Fruit fly (Drosophila melanogaster) whole organism, prepupa: ENCODE results near the gene CG42764.

Source experiments
- Blimp-1 ChIP-seq: fragments of 200-800 bp; sonication (Bioruptor generic); optimal IDR thresholded peaks from 3 replicates; lab custom pipeline; 2017; ENCODE audit warnings: missing biosample characterization, missing genetic modification characterization, mild to moderate bottlenecking, moderate library complexity, missing genetic modification reagents
- CG15336 ChIP-seq: fragments of 200-800 bp; sonication (Bioruptor generic); IDR thresholded peaks from 2 replicates; pipeline ENCODE4 v1.3.6; 2022; ENCODE audit warnings: missing biosample characterization, missing genetic modification characterization
- CG32006 ChIP-seq: fragments of 200-800 bp; sonication (Bioruptor generic); optimal IDR thresholded peaks from 3 replicates; lab custom pipeline; 2017; ENCODE audit warnings: missing biosample characterization, mild to moderate bottlenecking, missing genetic modification characterization
- CG6163 ChIP-seq: fragments of 200-800 bp; sonication (Bioruptor generic); IDR thresholded peaks from 3 replicates; pipeline ENCODE4 v1.3.6; 2022; ENCODE audit warnings: missing biosample characterization, missing genetic modification characterization
- CG9139 ChIP-seq: fragments of 200-800 bp; sonication (Bioruptor generic); optimal IDR thresholded peaks from 3 replicates; lab custom pipeline; 2017; ENCODE audit warnings: missing biosample characterization, mild to moderate bottlenecking, missing genetic modification characterization
- OdsH ChIP-seq: fragments of 200-800 bp; sonication (Bioruptor generic); optimal IDR thresholded peaks from 3 replicates; lab custom pipeline; 2016; ENCODE audit warnings: missing biosample characterization, missing genetic modification characterization
- Sox14 ChIP-seq: fragments of 200-800 bp; sonication (Bioruptor generic); optimal IDR thresholded peaks from 3 replicates; lab custom pipeline; 2016; ENCODE audit warnings: missing biosample characterization, missing genetic modification characterization
- achi ChIP-seq: fragments of 200-800 bp; sonication (Bioruptor generic); optimal IDR thresholded peaks from 3 replicates; lab custom pipeline; 2016; ENCODE audit warnings: missing biosample characterization, missing genetic modification characterization
- dac ChIP-seq: fragments of 200-800 bp; sonication (Bioruptor generic); optimal IDR thresholded peaks from 2 replicates; lab custom pipeline; 2017; ENCODE audit warnings: missing biosample characterization, mild to moderate bottlenecking, missing genetic modification characterization
- vri ChIP-seq: fragments of 200-800 bp; sonication (Bioruptor generic); optimal IDR thresholded peaks from 3 replicates; lab custom pipeline; 2016; ENCODE audit warnings: missing biosample characterization, mild to moderate bottlenecking, missing genetic modification characterization

DNA sequence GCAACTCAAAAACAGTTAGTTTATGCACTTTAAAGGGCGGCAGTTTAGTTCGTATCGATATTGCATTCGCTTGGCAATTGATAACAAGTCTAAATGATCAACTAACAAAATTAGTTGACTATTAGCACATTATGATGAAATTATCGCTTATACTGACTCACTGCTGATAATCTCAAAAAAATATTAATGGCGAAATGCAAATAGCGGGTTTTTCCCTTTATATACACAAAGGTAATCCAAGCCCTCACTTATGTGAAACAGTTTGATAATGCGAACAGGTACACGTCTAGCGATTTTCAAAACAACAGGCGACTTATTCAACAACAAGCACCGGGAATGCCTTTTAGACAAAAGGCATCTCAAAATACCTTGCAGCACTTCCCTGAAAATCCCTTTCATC is 48.3 kb upstream of the CG42764 start:
- no peak for TF ChIP-seq Sox14 (GFP tag; lab: Kevin White, UChicago)
- TF ChIP-seq dac, result no peak
- no peak for TF ChIP-seq CG15336 (GFP tag; lab: Robert Waterston, UW)
- TF ChIP-seq Blimp-1 (GFP tag; lab: Kevin White, UChicago), result no peak
- no peak for TF ChIP-seq CG9139 (GFP tag; lab: Kevin White, UChicago)
- TF ChIP-seq OdsH (GFP tag; lab: Kevin White, UChicago), result no peak
- TF ChIP-seq CG6163 (GFP tag; lab: Robert Waterston, UW), result no peak
- no peak for TF ChIP-seq achi (GFP tag; lab: Kevin White, UChicago)
- no peak for TF ChIP-seq vri (GFP tag; lab: Kevin White, UChicago)
- no peak for TF ChIP-seq CG32006 (GFP tag; lab: Kevin White, UChicago)
